Worm (Caenorhabditis elegans): ENCODE data around the gene jbts-14.
"Not testable (repeated sequence)": the region's sequence is repeated elsewhere in the genome, so short reads cannot be mapped to it uniquely, and the experiment has no call there.

- not testable (repeated sequence) for TF ChIP-seq ztf-28 (GFP tag; IDR thresholded peaks at IDR 0.05); pha-4 (tag; optimal IDR thresholded peaks at IDR 0.05); aptf-3 (GFP tag; IDR thresholded peaks at IDR 0.05); tbx-9 (tag; optimal IDR thresholded peaks at IDR 0.05; ENCODE audit: borderline replicate concordance); Y79H2A.3 (GFP tag; conservative IDR thresholded peaks at IDR 0.05); ama-1 (optimal IDR thresholded peaks at IDR 0.05); ama-1 (GFP tag; optimal IDR thresholded peaks at IDR 0.05)
Measured at ce11 chrX:8731822-8732221, 27.7 kb downstream of the jbts-14 start, which contains the start of gene M02D8.6.
